Worm (Caenorhabditis elegans) whole organism, young adult: ENCODE measurements around the gene rsf-1.

Experiments used
- B0261.1 ChIP-seq: sonication (generic microtip); optimal IDR thresholded peaks from 2 replicates; lab custom pipeline; 2016; ENCODE audit warnings: mild to moderate bottlenecking, missing genetic modification characterization, moderate library complexity, missing compliant biosample characterization
- C06A6.2 ChIP-seq: fragments of 200-800 bp; sonication (Bioruptor generic); conservative IDR thresholded peaks from 2 replicates; pipeline ENCODE4 v1.3.6; 2022; ENCODE audit warnings: missing genetic modification characterization, missing compliant biosample characterization
- C17E4.6 ChIP-seq: fragments of 200-800 bp; sonication (Bioruptor generic); IDR thresholded peaks from 2 replicates; pipeline ENCODE4 v1.3.6; 2022; ENCODE audit warnings: missing genetic modification reagents, missing genetic modification characterization, missing compliant biosample characterization
- F22D6.2 ChIP-seq: sonication (generic microtip); optimal IDR thresholded peaks from 2 replicates; lab custom pipeline; 2016; ENCODE audit warnings: mild to moderate bottlenecking, missing genetic modification characterization, missing compliant biosample characterization
- F39B2.1 ChIP-seq: fragments of 200-800 bp; sonication (Bioruptor generic); IDR thresholded peaks from 2 replicates; pipeline ENCODE4 v1.3.6; 2022; ENCODE audit warnings: missing genetic modification reagents, missing genetic modification characterization, missing compliant biosample characterization
- F57A8.1 ChIP-seq: fragments of 200-800 bp; sonication (Bioruptor generic); optimal IDR thresholded peaks from 2 replicates; lab custom pipeline; 2018; ENCODE audit warnings: mild to moderate bottlenecking, missing genetic modification characterization, moderate library complexity, missing compliant biosample characterization
- F57C9.4 ChIP-seq: sonication (generic microtip); optimal IDR thresholded peaks from 2 replicates; lab custom pipeline; 2017; ENCODE audit warnings: mild to moderate bottlenecking, missing genetic modification characterization, missing compliant biosample characterization
- K11D2.4 ChIP-seq: fragments of 200-800 bp; sonication (Bioruptor generic); IDR thresholded peaks from 2 replicates; pipeline ENCODE4 v1.3.6; 2022; ENCODE audit warnings: missing genetic modification reagents, missing genetic modification characterization, missing compliant biosample characterization
- T26A5.8 ChIP-seq: sonication (generic microtip); optimal IDR thresholded peaks from 2 replicates; lab custom pipeline; 2016; ENCODE audit warnings: missing genetic modification characterization, missing compliant biosample characterization
- Y53F4B.3 ChIP-seq: fragments of 200-800 bp; sonication (Bioruptor generic); IDR thresholded peaks from 2 replicates; pipeline ENCODE4 v1.3.6; 2022; ENCODE audit warnings: missing genetic modification reagents, missing genetic modification characterization, missing compliant biosample characterization
- Y53G8AR.9 ChIP-seq: fragments of 200-800 bp; sonication (Bioruptor generic); conservative IDR thresholded peaks from 2 replicates; pipeline ENCODE4 v1.3.6; 2022; ENCODE audit warnings: missing genetic modification reagents, missing genetic modification characterization, missing compliant biosample characterization
- Y67H2A.10 ChIP-seq: fragments of 200-800 bp; sonication (Bioruptor generic); conservative IDR thresholded peaks from 2 replicates; pipeline ENCODE4 v1.3.6; 2022; ENCODE audit warnings: missing genetic modification reagents, missing genetic modification characterization, missing compliant biosample characterization
- Y79H2A.3 ChIP-seq: fragments of 200-800 bp; sonication (Bioruptor generic); conservative IDR thresholded peaks from 2 replicates; pipeline ENCODE4 v1.3.6; 2022; ENCODE audit warnings: missing genetic modification reagents, missing genetic modification characterization, missing compliant biosample characterization
- attf-3 ChIP-seq: fragments of 200-800 bp; sonication (Bioruptor generic); conservative IDR thresholded peaks from 2 replicates; pipeline ENCODE4 v1.3.6; 2022; ENCODE audit warnings: missing genetic modification reagents, missing genetic modification characterization, missing compliant biosample characterization
- attf-6 ChIP-seq: fragments of 200-800 bp; sonication (Bioruptor generic); IDR thresholded peaks from 2 replicates; pipeline ENCODE4 v1.3.6; 2022; ENCODE audit warnings: missing genetic modification reagents, missing genetic modification characterization, missing compliant biosample characterization
- bed-2 ChIP-seq: fragments of 200-800 bp; sonication (Bioruptor generic); IDR thresholded peaks from 2 replicates; pipeline ENCODE4 v1.3.6; 2022; ENCODE audit warnings: missing genetic modification reagents, missing genetic modification characterization, missing compliant biosample characterization
- cebp-2 ChIP-seq: fragments of 200-800 bp; sonication (Bioruptor generic); IDR thresholded peaks from 2 replicates; pipeline ENCODE4 v1.3.6; 2022; ENCODE audit warnings: missing genetic modification characterization, missing compliant biosample characterization
- ceh-40 ChIP-seq: fragments of 200-800 bp; sonication (Bioruptor generic); IDR thresholded peaks from 2 replicates; pipeline ENCODE4 v1.3.6; 2022; ENCODE audit warnings: missing genetic modification characterization, missing compliant biosample characterization
- ceh-79 ChIP-seq: sonication (generic microtip); optimal IDR thresholded peaks from 2 replicates; lab custom pipeline; 2017; ENCODE audit warnings: mild to moderate bottlenecking, missing genetic modification characterization, missing compliant biosample characterization
- chd-7 ChIP-seq: sonication (generic microtip); optimal IDR thresholded peaks from 2 replicates; lab custom pipeline; 2016; ENCODE audit warnings: mild to moderate bottlenecking, missing genetic modification characterization, moderate library complexity, missing compliant biosample characterization
- die-1 ChIP-seq: sonication (generic microtip); optimal IDR thresholded peaks from 2 replicates; lab custom pipeline; 2016; ENCODE audit warnings: missing genotype, mild to moderate bottlenecking, missing genetic modification characterization, missing compliant biosample characterization
- ekl-4 ChIP-seq: fragments of 200-800 bp; sonication (Bioruptor generic); IDR thresholded peaks from 2 replicates; pipeline ENCODE4 v1.3.6; 2022; ENCODE audit warnings: missing genetic modification reagents, missing genetic modification characterization, missing compliant biosample characterization
- ets-4 ChIP-seq: fragments of 200-800 bp; sonication (Bioruptor generic); optimal IDR thresholded peaks from 2 replicates; lab custom pipeline; 2018; ENCODE audit warnings: mild to moderate bottlenecking, missing genetic modification characterization, missing compliant biosample characterization
- fkh-3 ChIP-seq: sonication (generic microtip); optimal IDR thresholded peaks from 2 replicates; lab custom pipeline; 2016; ENCODE audit warnings: mild to moderate bottlenecking, missing genetic modification characterization, missing compliant biosample characterization
- gei-17 ChIP-seq: fragments of 200-800 bp; sonication (Bioruptor generic); optimal IDR thresholded peaks from 2 replicates; lab custom pipeline; 2018; ENCODE audit warnings: mild to moderate bottlenecking, missing genetic modification characterization, missing compliant biosample characterization
- hmg-20 ChIP-seq: fragments of 200-800 bp; sonication (Bioruptor generic); IDR thresholded peaks from 2 replicates; pipeline ENCODE4 v1.3.6; 2022; ENCODE audit warnings: missing genetic modification reagents, missing genetic modification characterization, missing compliant biosample characterization
- hrde-1 ChIP-seq: sonication (generic microtip); optimal IDR thresholded peaks from 2 replicates; lab custom pipeline; 2016; ENCODE audit warnings: missing genetic modification characterization, mild to moderate bottlenecking, missing compliant biosample characterization, moderate library complexity, missing genotype, missing genetic modification reagents, borderline replicate concordance
- lag-1 ChIP-seq: fragments of 200-800 bp; sonication (Bioruptor generic); IDR thresholded peaks from 2 replicates; pipeline ENCODE4 v1.3.6; 2022; ENCODE audit warnings: missing genetic modification reagents, missing genetic modification characterization, missing compliant biosample characterization
- lin-35 ChIP-seq, 3 experiments: fragments of 150-350 bp in 2 of 3; sonication (generic microtip) in 1 of 3; optimal IDR thresholded peaks; 2 replicates each; lab custom pipeline; 2014 to 2018; ENCODE audit warnings: missing biosample characterization in 3 of 3, missing genetic modification characterization in 3 of 3, missing genetic modification reagents in 3 of 3
- lir-1 ChIP-seq: fragments of 200-800 bp; sonication (Bioruptor generic); conservative IDR thresholded peaks from 2 replicates; pipeline ENCODE4 v1.3.6; 2022; ENCODE audit warnings: missing genetic modification reagents, missing genetic modification characterization, missing compliant biosample characterization
- lsl-1 ChIP-seq: fragments of 200-800 bp; sonication (Bioruptor generic); optimal IDR thresholded peaks from 2 replicates; lab custom pipeline; 2018; ENCODE audit warnings: mild to moderate bottlenecking, missing genetic modification characterization, moderate library complexity, missing compliant biosample characterization
- mcd-1 ChIP-seq: fragments of 200-800 bp; sonication (Bioruptor generic); IDR thresholded peaks from 2 replicates; pipeline ENCODE4 v1.3.6; 2022; ENCODE audit warnings: missing genetic modification reagents, missing genetic modification characterization, missing compliant biosample characterization
- mes-4 ChIP-seq: sonication (generic microtip); optimal IDR thresholded peaks from 2 replicates; lab custom pipeline; 2016; ENCODE audit warnings: missing genotype, missing genetic modification characterization, missing compliant biosample characterization
- nfya-1 ChIP-seq: sonication (generic microtip); optimal IDR thresholded peaks from 2 replicates; lab custom pipeline; 2017; ENCODE audit warnings: antibody characterized with exemption, missing compliant biosample characterization, missing genetic modification characterization, borderline replicate concordance; ENCODE audit not compliant: insufficient read depth
- nfya-2 ChIP-seq: fragments of 200-800 bp; sonication (Bioruptor generic); IDR thresholded peaks from 2 replicates; pipeline ENCODE4 v1.3.6; 2022; ENCODE audit warnings: missing genetic modification reagents, missing genetic modification characterization, missing compliant biosample characterization
- nfyb-1 ChIP-seq: fragments of 200-800 bp; sonication (Bioruptor generic); IDR thresholded peaks from 2 replicates; pipeline ENCODE4 v1.3.6; 2022; ENCODE audit warnings: missing genetic modification reagents, missing genetic modification characterization, missing compliant biosample characterization
- nhr-80 ChIP-seq: sonication (generic microtip); optimal IDR thresholded peaks from 2 replicates; lab custom pipeline; 2016; ENCODE audit warnings: missing genetic modification characterization, missing compliant biosample characterization
- pbrm-1 ChIP-seq: fragments of 200-800 bp; sonication (Bioruptor generic); IDR thresholded peaks from 2 replicates; pipeline ENCODE4 v1.3.6; 2022; ENCODE audit warnings: missing genetic modification reagents, missing genetic modification characterization, missing compliant biosample characterization
- rpc-1 ChIP-seq, 2 experiments: fragments of 150-350 bp in 1 of 2; sonication (generic microtip) in 1 of 2; optimal IDR thresholded peaks; 2 replicates each; lab custom pipeline; 2014 to 2018; ENCODE audit warnings: missing biosample characterization in 1 of 2, missing genetic modification characterization in 1 of 2, missing genetic modification reagents in 1 of 2, missing genotype in 1 of 2
- sea-2 ChIP-seq: fragments of 200-800 bp; sonication (Bioruptor generic); IDR thresholded peaks from 2 replicates; pipeline ENCODE4 v1.3.6; 2022; ENCODE audit warnings: missing genetic modification characterization, missing compliant biosample characterization
- snpc-1.1 ChIP-seq: sonication (generic microtip); optimal IDR thresholded peaks from 2 replicates; lab custom pipeline; 2017; ENCODE audit warnings: missing genetic modification characterization, mild to moderate bottlenecking, missing compliant biosample characterization, antibody characterized with exemption, moderate library complexity, missing genotype, missing genetic modification reagents; ENCODE audit not compliant: insufficient read depth
- tbp1 ChIP-seq: fragments of 200-800 bp; sonication (Bioruptor generic); optimal IDR thresholded peaks from 2 replicates; lab custom pipeline; 2018; ENCODE audit warnings: mild to moderate bottlenecking, missing genetic modification characterization, missing compliant biosample characterization
- tlf-1 ChIP-seq: fragments of 200-800 bp; sonication (Bioruptor generic); optimal IDR thresholded peaks from 2 replicates; lab custom pipeline; 2018; ENCODE audit warnings: mild to moderate bottlenecking, missing genetic modification characterization, missing compliant biosample characterization
- unc-130 ChIP-seq: sonication (generic microtip); optimal IDR thresholded peaks from 2 replicates; lab custom pipeline; 2016; ENCODE audit warnings: missing genetic modification reagents, missing genetic modification characterization, missing compliant biosample characterization
- unc-62 ChIP-seq: fragments of 150-350 bp; optimal IDR thresholded peaks from 2 replicates; lab custom pipeline; 2014; ENCODE audit warnings: missing biosample characterization, missing genetic modification reagents, missing genetic modification characterization
- xnd-1 ChIP-seq: sonication (generic microtip); optimal IDR thresholded peaks from 2 replicates; lab custom pipeline; 2016; ENCODE audit warnings: missing genotype, missing genetic modification reagents, missing genetic modification characterization, missing compliant biosample characterization
- zim-3 ChIP-seq: sonication (generic microtip); optimal IDR thresholded peaks from 2 replicates; lab custom pipeline; 2017; ENCODE audit warnings: mild to moderate bottlenecking, missing genetic modification characterization, moderate library complexity, missing compliant biosample characterization
- ztf-25 ChIP-seq: fragments of 200-800 bp; sonication (Bioruptor generic); IDR thresholded peaks from 2 replicates; pipeline ENCODE4 v1.3.6; 2022; ENCODE audit warnings: missing genetic modification reagents, missing genetic modification characterization, missing compliant biosample characterization
- ztf-3 ChIP-seq: fragments of 200-800 bp; sonication (Bioruptor generic); optimal IDR thresholded peaks from 2 replicates; lab custom pipeline; 2018; ENCODE audit warnings: mild to moderate bottlenecking, missing genetic modification characterization, missing compliant biosample characterization

rsf-1 gene

ce11 chrII:11297217-11297738, 8.9 kb upstream of the rsf-1 start, which contains the start of gene saps-1 (continued):
- no peak for TF ChIP-seq nfya-2
- no peak for TF ChIP-seq nfya-1 (tag; lab: Kevin White, UChicago)
- no peak for TF ChIP-seq bed-2 (GFP tag; lab: Robert Waterston, UW)
- TF ChIP-seq nfyb-1: 0 out of 2 replicates have a peak, but pooled peaks have one; percentile 44
- TF ChIP-seq chd-7: no peak
- no peak for TF ChIP-seq attf-6 (GFP tag; lab: Robert Waterston, UW)
- TF ChIP-seq unc-130 (GFP tag; lab: Kevin White, UChicago): no peak
- TF ChIP-seq lsl-1 (GFP tag; lab: Kevin White, UChicago): peak; percentile 95
- no peak for TF ChIP-seq die-1 (tag; lab: Kevin White, UChicago)
- TF ChIP-seq ceh-40 (GFP tag; lab: Robert Waterston, UW): no peak
- no peak; the same call in 1 of the 2 replicates for TF ChIP-seq ekl-4 (GFP tag; lab: Robert Waterston, UW)
- no peak for TF ChIP-seq zim-3 (tag; lab: Kevin White, UChicago)
- TF ChIP-seq F57A8.1 (GFP tag; lab: Kevin White, UChicago): no peak
- TF ChIP-seq F22D6.2: no peak
- no peak for TF ChIP-seq C06A6.2
- peak; percentile 1 for TF ChIP-seq hrde-1 (tag; lab: Kevin White, UChicago)
- no peak for TF ChIP-seq ztf-25 (GFP tag; lab: Robert Waterston, UW)
- TF ChIP-seq tlf-1 (GFP tag; lab: Kevin White, UChicago): peak; percentile 22
- no peak for TF ChIP-seq B0261.1
- no peak for TF ChIP-seq lag-1 (GFP tag; lab: Robert Waterston, UW)
- TF ChIP-seq ztf-3 (GFP tag; lab: Kevin White, UChicago): no peak
- TF ChIP-seq rpc-1 (optimal IDR thresholded peaks at IDR 0.05; lab: Kevin White, UChicago): no peak
- TF ChIP-seq rpc-1 (tag; optimal IDR thresholded peaks at IDR 0.05; lab: Kevin White, UChicago): no peak
- peak; percentile 18 for TF ChIP-seq snpc-1.1 (tag; lab: Kevin White, UChicago)
- TF ChIP-seq tbp1 (GFP tag; lab: Kevin White, UChicago): peak; percentile 56
- no peak for TF ChIP-seq T26A5.8
- TF ChIP-seq ets-4 (GFP tag; lab: Kevin White, UChicago): no peak
- no peak for TF ChIP-seq sea-2 (GFP tag; lab: Robert Waterston, UW)
- no peak for TF ChIP-seq C17E4.6 (GFP tag; lab: Robert Waterston, UW)
- TF ChIP-seq unc-62 (GFP tag; lab: Kevin White, UChicago): no peak
- no peak for TF ChIP-seq lir-1
- no peak for TF ChIP-seq Y79H2A.3 (GFP tag; lab: Robert Waterston, UW)
- no peak for TF ChIP-seq F39B2.1
- no peak for TF ChIP-seq hmg-20 (GFP tag; lab: Robert Waterston, UW)
- peak; percentile 58; the same call in 1 of the 2 replicates for TF ChIP-seq pbrm-1 (GFP tag; lab: Robert Waterston, UW)
- peak in 1 of 3 experiments; percentile 21 for TF ChIP-seq lin-35 (GFP tag; optimal IDR thresholded peaks at IDR 0.05; lab: Kevin White, UChicago)
- no peak for TF ChIP-seq Y67H2A.10
- TF ChIP-seq nhr-80 (tag; lab: Kevin White, UChicago): no peak
- no peak for TF ChIP-seq F57C9.4 (tag; lab: Kevin White, UChicago)
- TF ChIP-seq Y53F4B.3: no peak
- TF ChIP-seq attf-3 (GFP tag; lab: Robert Waterston, UW): no peak
- peak; percentile 92 for TF ChIP-seq xnd-1
- no peak for TF ChIP-seq Y53G8AR.9
- no peak for TF ChIP-seq gei-17 (GFP tag; lab: Kevin White, UChicago)
- TF ChIP-seq mcd-1 (GFP tag; lab: Robert Waterston, UW): peak; percentile 76
- TF ChIP-seq cebp-2 (GFP tag; lab: Robert Waterston, UW): no peak
- TF ChIP-seq fkh-3 (tag; lab: Kevin White, UChicago): no peak
- no peak for TF ChIP-seq mes-4
- TF ChIP-seq K11D2.4 (GFP tag; lab: Robert Waterston, UW): 0 out of 2 replicates have a peak, but pooled peaks have one; percentile 28
- TF ChIP-seq ceh-79 (tag; lab: Kevin White, UChicago): no peak
